Worm (Caenorhabditis elegans) whole organism, L1 larva: Measurements from ENCODE around the gene klc-1.

Source experiments
- C04F5.9 ChIP-seq: sonication (generic microtip); optimal IDR thresholded peaks from 2 replicates; lab custom pipeline; 2016; ENCODE audit warnings: missing genetic modification characterization, missing compliant biosample characterization
- C16A3.4 ChIP-seq: fragments of 150-350 bp; optimal IDR thresholded peaks from 2 replicates; lab custom pipeline; 2014; ENCODE audit warnings: missing biosample characterization, missing genetic modification characterization
- C34B4.2 ChIP-seq: sonication (generic microtip); optimal IDR thresholded peaks from 2 replicates; lab custom pipeline; 2017; ENCODE audit warnings: mild to moderate bottlenecking, missing genetic modification characterization, missing compliant biosample characterization
- F16B12.6 ChIP-seq: fragments of 150-350 bp; optimal IDR thresholded peaks from 2 replicates; lab custom pipeline; 2014; ENCODE audit warnings: missing biosample characterization, missing genetic modification characterization
- Y116A8C.19 ChIP-seq: sonication (generic microtip); optimal IDR thresholded peaks from 2 replicates; lab custom pipeline; 2016; ENCODE audit warnings: missing compliant biosample characterization, missing genetic modification characterization, borderline replicate concordance
- aha-1 ChIP-seq: fragments of 150-350 bp; optimal IDR thresholded peaks from 2 replicates; lab custom pipeline; 2014; ENCODE audit warnings: missing biosample characterization, missing genetic modification characterization
- alr-1 ChIP-seq: fragments of 200-800 bp; sonication (Bioruptor generic); optimal IDR thresholded peaks from 2 replicates; lab custom pipeline; 2018; ENCODE audit warnings: borderline replicate concordance, mild to moderate bottlenecking, missing genetic modification characterization, missing compliant biosample characterization
- ama-1 ChIP-seq: fragments of 150-350 bp; optimal IDR thresholded peaks from 2 replicates; lab custom pipeline; 2014
- blmp-1 ChIP-seq: fragments of 150-350 bp; optimal IDR thresholded peaks from 2 replicates; lab custom pipeline; 2014; ENCODE audit warnings: missing biosample characterization, missing genetic modification characterization
- ceh-8 ChIP-seq: fragments of 200-800 bp; sonication (Bioruptor generic); optimal IDR thresholded peaks from 2 replicates; lab custom pipeline; 2018; ENCODE audit warnings: mild to moderate bottlenecking, missing genetic modification characterization, moderate library complexity, missing compliant biosample characterization
- ceh-82 ChIP-seq, 3 experiments: fragments of 150-350 bp in 1 of 3; sonication (generic microtip) in 2 of 3; optimal IDR thresholded peaks; 2 replicates each; lab custom pipeline; 2014 to 2017; ENCODE audit warnings: missing biosample characterization in 3 of 3, missing genetic modification characterization in 3 of 3
- ceh-88 ChIP-seq: fragments of 200-800 bp; sonication (Bioruptor generic); IDR thresholded peaks from 2 replicates; pipeline ENCODE4 v1.3.6; 2022; ENCODE audit warnings: missing genetic modification characterization, missing compliant biosample characterization
- ceh-90 ChIP-seq: sonication (generic microtip); optimal IDR thresholded peaks from 2 replicates; lab custom pipeline; 2016; ENCODE audit warnings: missing genetic modification characterization, missing compliant biosample characterization
- ces-1 ChIP-seq: fragments of 150-350 bp; optimal IDR thresholded peaks from 2 replicates; lab custom pipeline; 2014; ENCODE audit warnings: missing biosample characterization, missing genetic modification reagents, missing genetic modification characterization
- dpl-1 ChIP-seq, 3 experiments: fragments of 150-350 bp in 2 of 3; sonication (generic microtip) in 1 of 3; optimal IDR thresholded peaks; 2 replicates each; lab custom pipeline; 2014 to 2017; ENCODE audit warnings: missing biosample characterization in 3 of 3, missing genetic modification characterization in 3 of 3, missing genetic modification reagents in 3 of 3
- dsc-1 ChIP-seq: sonication (generic microtip); optimal IDR thresholded peaks from 2 replicates; lab custom pipeline; 2016; ENCODE audit warnings: mild to moderate bottlenecking, missing genetic modification characterization, missing compliant biosample characterization
- efl-1 ChIP-seq, 4 experiments: fragments of 150-350 bp; optimal IDR thresholded peaks in 3 of 4; peaks in 1 of 4; 1 replicate in 1 of 4; 2 replicates in 3 of 4; lab custom pipeline; 2014; ENCODE audit warnings: missing biosample characterization in 2 of 4, missing genetic modification characterization in 2 of 4, missing genetic modification reagents in 2 of 4
- egl-13 ChIP-seq: sonication (generic microtip); optimal IDR thresholded peaks from 2 replicates; lab custom pipeline; 2016; ENCODE audit warnings: missing genotype, missing genetic modification reagents, missing genetic modification characterization, missing compliant biosample characterization
- egl-27 ChIP-seq, 2 experiments: fragments of 150-350 bp in 1 of 2; sonication (generic microtip); optimal IDR thresholded peaks; 3 replicates each; lab custom pipeline; 2017 to 2018; ENCODE audit warnings: missing biosample characterization in 2 of 2, missing genetic modification characterization in 2 of 2, missing genetic modification reagents in 2 of 2
- elt-2 ChIP-seq: sonication (generic microtip); optimal IDR thresholded peaks from 2 replicates; lab custom pipeline; 2016; ENCODE audit warnings: missing genetic modification characterization, mild to moderate bottlenecking, inconsistent platforms, missing compliant biosample characterization, missing genetic modification reagents
- fkh-4 ChIP-seq: sonication (generic microtip); optimal IDR thresholded peaks from 2 replicates; lab custom pipeline; 2016; ENCODE audit warnings: missing compliant biosample characterization, missing genetic modification characterization, borderline replicate concordance
- fkh-8 ChIP-seq: sonication (generic microtip); optimal IDR thresholded peaks from 2 replicates; lab custom pipeline; 2016; ENCODE audit warnings: mild to moderate bottlenecking, missing genetic modification characterization, missing compliant biosample characterization
- fos-1 ChIP-seq: fragments of 150-350 bp; optimal IDR thresholded peaks from 2 replicates; lab custom pipeline; 2014; ENCODE audit warnings: missing biosample characterization, missing genetic modification characterization
- irx-1 ChIP-seq: sonication (generic microtip); optimal IDR thresholded peaks from 2 replicates; lab custom pipeline; 2016; ENCODE audit warnings: missing genetic modification characterization, missing compliant biosample characterization
- jun-1 ChIP-seq: fragments of 150-350 bp; optimal IDR thresholded peaks from 2 replicates; lab custom pipeline; 2014; ENCODE audit warnings: missing biosample characterization, missing genetic modification reagents, missing genetic modification characterization
- lin-14 ChIP-seq: fragments of 200-800 bp; sonication (Bioruptor generic); optimal IDR thresholded peaks from 2 replicates; lab custom pipeline; 2018; ENCODE audit warnings: mild to moderate bottlenecking, missing genetic modification characterization, moderate library complexity, missing compliant biosample characterization
- lin-15B ChIP-seq: fragments of 150-350 bp; sonication (generic microtip); optimal IDR thresholded peaks from 3 replicates; lab custom pipeline; 2014; ENCODE audit warnings: missing biosample characterization, missing genetic modification characterization
- lin-35 ChIP-seq, 2 experiments: fragments of 150-350 bp; optimal IDR thresholded peaks; 2 replicates each; lab custom pipeline; 2014; ENCODE audit warnings: missing biosample characterization in 2 of 2, missing genetic modification characterization in 2 of 2, missing genetic modification reagents in 2 of 2
- lsy-2 ChIP-seq, 2 experiments: fragments of 150-350 bp; optimal IDR thresholded peaks; 2 replicates each; lab custom pipeline; 2014; ENCODE audit warnings: missing biosample characterization in 2 of 2, missing genetic modification characterization in 2 of 2
- mep-1 ChIP-seq: fragments of 150-350 bp; optimal IDR thresholded peaks from 2 replicates; lab custom pipeline; 2014; ENCODE audit warnings: missing biosample characterization, missing genetic modification characterization
- nhr-19 ChIP-seq: fragments of 200-800 bp; sonication (Bioruptor generic); conservative IDR thresholded peaks from 2 replicates; pipeline ENCODE4 v1.3.6; 2022; ENCODE audit warnings: missing genetic modification characterization, missing compliant biosample characterization
- nhr-20 ChIP-seq: sonication (generic microtip); optimal IDR thresholded peaks from 2 replicates; lab custom pipeline; 2016; ENCODE audit warnings: mild to moderate bottlenecking, missing genetic modification characterization, missing compliant biosample characterization
- nhr-47 ChIP-seq: sonication (generic microtip); optimal IDR thresholded peaks from 2 replicates; lab custom pipeline; 2016; ENCODE audit warnings: mild to moderate bottlenecking, missing genetic modification characterization, moderate library complexity, missing compliant biosample characterization
- nhr-71 ChIP-seq: sonication (generic microtip); optimal IDR thresholded peaks from 2 replicates; lab custom pipeline; 2016; ENCODE audit warnings: mild to moderate bottlenecking, missing genetic modification characterization, moderate library complexity, missing compliant biosample characterization
- nhr-76 ChIP-seq: sonication (generic microtip); optimal IDR thresholded peaks from 2 replicates; lab custom pipeline; 2017; ENCODE audit warnings: missing biosample characterization, missing genetic modification characterization
- nhr-77 ChIP-seq: fragments of 150-350 bp; optimal IDR thresholded peaks from 2 replicates; lab custom pipeline; 2014; ENCODE audit warnings: missing biosample characterization, missing genetic modification characterization
- nhr-85 ChIP-seq: sonication (generic microtip); peaks from one replicate; lab custom pipeline; 2016; ENCODE audit warnings: missing genetic modification characterization, inconsistent platforms, missing compliant biosample characterization
- nhr-90 ChIP-seq: sonication (generic microtip); optimal IDR thresholded peaks from 2 replicates; lab custom pipeline; 2016; ENCODE audit warnings: mild to moderate bottlenecking, missing genetic modification characterization, missing compliant biosample characterization; ENCODE audit not compliant: poor library complexity
- pag-3 ChIP-seq: sonication (generic microtip); optimal IDR thresholded peaks from 2 replicates; lab custom pipeline; 2017; ENCODE audit warnings: missing genetic modification characterization, mild to moderate bottlenecking, missing compliant biosample characterization, antibody characterized with exemption, borderline replicate concordance; ENCODE audit not compliant: insufficient read depth
- snu-23 ChIP-seq: sonication (generic microtip); optimal IDR thresholded peaks from 2 replicates; lab custom pipeline; 2016; ENCODE audit warnings: missing genetic modification characterization, missing compliant biosample characterization
- sox-4 ChIP-seq: sonication (generic microtip); optimal IDR thresholded peaks from 2 replicates; lab custom pipeline; 2016; ENCODE audit warnings: missing genetic modification characterization, missing compliant biosample characterization
- sptf-1 ChIP-seq: fragments of 150-350 bp; optimal IDR thresholded peaks from 2 replicates; lab custom pipeline; 2014; ENCODE audit warnings: missing biosample characterization, missing genetic modification characterization
- swsn-7 ChIP-seq: sonication (generic microtip); optimal IDR thresholded peaks from 2 replicates; lab custom pipeline; 2016; ENCODE audit warnings: missing genetic modification characterization, missing compliant biosample characterization
- unc-130 ChIP-seq: fragments of 150-350 bp; optimal IDR thresholded peaks from 2 replicates; lab custom pipeline; 2017; ENCODE audit warnings: missing biosample characterization, missing genetic modification characterization, inconsistent platforms
- unc-86 ChIP-seq: sonication (generic microtip); optimal IDR thresholded peaks from 2 replicates; lab custom pipeline; 2016; ENCODE audit warnings: missing genetic modification characterization, missing compliant biosample characterization
- vab-15 ChIP-seq: sonication (generic microtip); optimal IDR thresholded peaks from 2 replicates; lab custom pipeline; 2017; ENCODE audit warnings: missing genotype, mild to moderate bottlenecking, missing genetic modification characterization, missing compliant biosample characterization
- xbp-1 ChIP-seq: sonication (generic microtip); optimal IDR thresholded peaks from 2 replicates; lab custom pipeline; 2016; ENCODE audit warnings: missing genetic modification characterization, missing compliant biosample characterization
- zag-1 ChIP-seq: fragments of 150-350 bp; optimal IDR thresholded peaks from 2 replicates; lab custom pipeline; 2014; ENCODE audit warnings: missing biosample characterization, missing genetic modification characterization
- zip-4 ChIP-seq: fragments of 200-800 bp; sonication (Bioruptor generic); optimal IDR thresholded peaks from 2 replicates; lab custom pipeline; 2018; ENCODE audit warnings: mild to moderate bottlenecking, missing genetic modification characterization, moderate library complexity, missing compliant biosample characterization

The klc-1 gene

DNA sequence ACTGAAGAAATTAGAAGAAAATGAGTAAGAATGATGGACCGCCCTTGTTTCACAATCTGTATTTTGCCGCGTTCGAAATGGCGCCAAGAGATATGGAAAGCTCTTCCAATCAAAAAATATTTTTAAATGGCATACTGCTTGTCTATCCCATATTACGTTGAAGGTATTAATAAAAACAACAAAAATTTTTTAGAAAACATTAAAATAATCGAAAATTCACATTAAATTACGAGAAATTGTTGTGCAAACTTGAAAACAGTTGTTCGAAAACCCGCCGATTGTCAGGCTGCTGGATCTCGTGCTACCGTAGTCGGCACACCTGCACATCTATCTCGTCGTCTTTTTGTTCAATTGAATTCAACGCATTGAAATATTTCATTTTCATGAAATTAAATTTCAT, at the start of gene klc-1:
Gene klc-1, plus strand, starts transcription at position 127 of the 400 bp plus-strand sequence.
- TF ChIP-seq nhr-76 (tag; lab: Kevin White, UChicago) (no peak), lsy-2 (tag; optimal IDR thresholded peaks at IDR 0.05; lab: Kevin White, UChicago) (peak; percentile 40 to 69), lin-14 (GFP tag; lab: Kevin White, UChicago) (no peak), zip-4 (GFP tag; lab: Kevin White, UChicago) (no peak), C34B4.2 (tag; lab: Kevin White, UChicago) (no peak), Y116A8C.19 (tag; lab: Kevin White, UChicago) (no peak), nhr-20 (no peak), dpl-1 (GFP tag; optimal IDR thresholded peaks at IDR 0.05; lab: Kevin White, UChicago) (peak in 1 of 3 experiments; percentile 2), nhr-47 (no peak)

DNA sequence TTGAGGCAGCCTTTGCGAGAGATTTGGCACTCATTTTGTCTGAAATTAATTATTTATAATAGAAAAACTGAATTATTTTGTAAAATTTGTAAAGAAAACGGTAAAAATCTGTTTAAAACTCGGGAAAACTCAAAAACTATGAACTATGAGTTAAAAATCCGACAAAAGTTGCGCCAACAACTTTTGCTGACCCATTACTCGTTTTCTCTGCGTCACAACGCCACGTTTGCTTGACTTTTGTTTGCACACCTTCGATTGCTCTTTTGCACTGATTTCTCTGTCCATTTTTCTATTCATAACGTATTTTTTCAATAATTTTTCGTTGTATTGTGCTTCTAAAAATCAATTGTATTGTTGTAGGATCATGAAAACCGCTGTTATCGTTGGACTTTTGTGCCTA, 47.3 kb upstream of the klc-1 start, which contains the start of gene fkb-1:
Gene fkb-1, plus strand, starts transcription at position 361 of the 400 bp plus-strand sequence.
- TF ChIP-seq C16A3.4 (tag; lab: Kevin White, UChicago): peak; percentile 73
- TF ChIP-seq nhr-71: peak; percentile 82
- TF ChIP-seq blmp-1 (tag; lab: Kevin White, UChicago): peak; percentile 29
- peak; percentile 47 for TF ChIP-seq egl-13 (tag; lab: Kevin White, UChicago)
- peak; percentile 66 to 78 for TF ChIP-seq efl-1 (optimal IDR thresholded peaks at IDR 0.05; lab: Kevin White, UChicago)
- TF ChIP-seq efl-1 (GFP tag; optimal IDR thresholded peaks at IDR 0.05 in 1 of 2; lab: Kevin White, UChicago): peak; percentile 68 to 96
- TF ChIP-seq jun-1 (tag; lab: Kevin White, UChicago): peak; percentile 30
- peak; percentile 6 for TF ChIP-seq lin-15B (tag; lab: Kevin White, UChicago)
- peak; percentile 42 for TF ChIP-seq unc-130 (tag; lab: Kevin White, UChicago)
- TF ChIP-seq Y116A8C.19 (tag; lab: Kevin White, UChicago): no peak
- peak; percentile 56 for TF ChIP-seq unc-86 (tag; lab: Kevin White, UChicago)
- no peak for TF ChIP-seq aha-1 (tag; lab: Kevin White, UChicago)
- peak; percentile 47 for TF ChIP-seq F16B12.6 (tag; lab: Kevin White, UChicago)
- no peak for TF ChIP-seq ceh-90
- TF ChIP-seq fos-1 (tag; lab: Kevin White, UChicago): peak; percentile 27
- TF ChIP-seq swsn-7 (tag; lab: Kevin White, UChicago): peak; percentile 79
- TF ChIP-seq nhr-20: peak; percentile 79
- TF ChIP-seq irx-1 (tag; lab: Kevin White, UChicago): peak; percentile 61
- peak; percentile 6 for TF ChIP-seq ceh-8 (GFP tag; lab: Kevin White, UChicago)
- TF ChIP-seq ces-1 (GFP tag; lab: Kevin White, UChicago): no peak
- TF ChIP-seq vab-15: no peak
- no peak for TF ChIP-seq C04F5.9 (tag; lab: Kevin White, UChicago)
- peak; percentile 19 for TF ChIP-seq sox-4 (tag; lab: Kevin White, UChicago)
- TF ChIP-seq lin-35 (GFP tag; optimal IDR thresholded peaks at IDR 0.05; lab: Kevin White, UChicago): peak; percentile 79
- TF ChIP-seq zag-1 (tag; lab: Kevin White, UChicago): no peak
- peak; percentile 86 for TF ChIP-seq snu-23 (GFP tag; lab: Kevin White, UChicago)
- peak; percentile 71 for TF ChIP-seq nhr-19 (GFP tag; lab: Robert Waterston, UW)
- TF ChIP-seq lin-14 (GFP tag; lab: Kevin White, UChicago): peak; percentile 82
- TF ChIP-seq pag-3 (tag; lab: Kevin White, UChicago): no peak
- TF ChIP-seq ceh-82 (tag; optimal IDR thresholded peaks at IDR 0.05; lab: Kevin White, UChicago): peak; percentile 39 to 67 (median 60)
- peak; percentile 83 for TF ChIP-seq mep-1 (tag; lab: Kevin White, UChicago)
- TF ChIP-seq xbp-1 (tag; lab: Kevin White, UChicago): peak; percentile 94
- TF ChIP-seq nhr-77 (tag; lab: Kevin White, UChicago): peak; percentile 39
- TF ChIP-seq sptf-1 (tag; lab: Kevin White, UChicago): no peak
- peak; percentile 61 for TF ChIP-seq dsc-1 (tag; lab: Kevin White, UChicago)
- peak; percentile 3 for TF ChIP-seq elt-2
- no peak for TF ChIP-seq alr-1 (tag; lab: Kevin White, UChicago)
- TF ChIP-seq nhr-90 (tag; lab: Kevin White, UChicago): peak; percentile 55
- peak; percentile 25; the same call in 1 of the 2 replicates for TF ChIP-seq ceh-88 (GFP tag; lab: Robert Waterston, UW)
- peak; percentile 58 for TF ChIP-seq fkh-8
- no peak for TF ChIP-seq egl-27 (tag; optimal IDR thresholded peaks at IDR 0.05; lab: Kevin White, UChicago)
- peak; percentile 84 for TF ChIP-seq nhr-85 (tag; lab: Kevin White, UChicago)
- TF ChIP-seq fkh-4 (tag; lab: Kevin White, UChicago): no peak
- no peak for TF ChIP-seq ama-1
- TF ChIP-seq lsy-2 (tag; optimal IDR thresholded peaks at IDR 0.05; lab: Kevin White, UChicago): peak; percentile 82 to 85
- TF ChIP-seq dpl-1 (GFP tag; optimal IDR thresholded peaks at IDR 0.05; lab: Kevin White, UChicago): peak; percentile 59 to 75 (median 74)
